Fruit fly (Drosophila melanogaster): ENCODE results near the gene Gnmt.

DNA sequence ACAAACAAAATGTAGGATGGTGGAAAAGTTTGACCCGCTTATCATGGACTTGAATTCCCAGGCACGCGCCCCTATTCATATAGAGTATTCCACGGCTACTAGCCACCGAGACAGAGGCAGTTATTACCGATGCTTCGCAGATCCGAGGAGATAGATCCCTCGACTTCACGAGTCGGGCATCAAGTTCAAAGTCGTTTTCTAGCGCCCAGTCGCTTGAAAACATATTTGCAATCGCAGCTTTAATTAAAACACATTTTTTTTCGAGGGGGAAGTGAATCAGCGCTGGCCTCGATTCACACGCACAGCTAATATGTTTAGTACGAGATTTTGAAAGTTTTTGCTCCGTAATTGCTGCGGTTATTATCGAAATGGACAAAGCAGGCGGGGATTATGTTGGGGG is 40.8 kb downstream of the Gnmt start:
- no peak for TF ChIP-seq Myc (optimal IDR thresholded peaks at IDR 0.05)
- no peak for TF ChIP-seq HLH106 (tag; optimal IDR thresholded peaks at IDR 0.05)
- TF ChIP-seq Abd-B (GFP tag; optimal IDR thresholded peaks at IDR 0.05), result no peak
- TF ChIP-seq h (GFP tag; optimal IDR thresholded peaks at IDR 0.05), result no peak
- TF ChIP-seq fru (GFP tag; optimal IDR thresholded peaks at IDR 0.05), result no peak
- TF ChIP-seq sv (GFP tag; optimal IDR thresholded peaks at IDR 0.05), result no peak
- TF ChIP-seq rgr (GFP tag; optimal IDR thresholded peaks at IDR 0.05), result no peak
- TF ChIP-seq psq (GFP tag; optimal IDR thresholded peaks at IDR 0.05), result no peak
- no peak for TF ChIP-seq Dfd (GFP tag; optimal IDR thresholded peaks at IDR 0.05)
- TF ChIP-seq CG32264 (GFP tag; optimal IDR thresholded peaks at IDR 0.05), result no peak
- no peak for TF ChIP-seq brk (GFP tag; optimal IDR thresholded peaks at IDR 0.05)
- no peak for TF ChIP-seq dl (GFP tag; optimal IDR thresholded peaks at IDR 0.05; ENCODE audit: insufficient read depth in 1 of 2, partially characterized antibody in 2 of 2)
- TF ChIP-seq tai (GFP tag; optimal IDR thresholded peaks at IDR 0.05), result no peak
